Worm (Caenorhabditis elegans) whole organism, young adult: ENCODE data around the gene F49F1.10.

ENCODE experiments used
- B0019.2 ChIP-seq: fragments of 200-800 bp; sonication (Bioruptor generic); conservative IDR thresholded peaks from 2 replicates; pipeline ENCODE4 v1.3.6; 2022; ENCODE audit warnings: missing genetic modification reagents, missing genetic modification characterization, missing compliant biosample characterization
- B0261.1 ChIP-seq: sonication (generic microtip); optimal IDR thresholded peaks from 2 replicates; lab custom pipeline; 2016; ENCODE audit warnings: mild to moderate bottlenecking, missing genetic modification characterization, moderate library complexity, missing compliant biosample characterization
- D2030.7 ChIP-seq: fragments of 200-800 bp; sonication (Bioruptor generic); IDR thresholded peaks from 2 replicates; pipeline ENCODE4 v1.3.6; 2022; ENCODE audit warnings: missing genetic modification reagents, missing genetic modification characterization, missing compliant biosample characterization
- F39B2.1 ChIP-seq: fragments of 200-800 bp; sonication (Bioruptor generic); IDR thresholded peaks from 2 replicates; pipeline ENCODE4 v1.3.6; 2022; ENCODE audit warnings: missing genetic modification reagents, missing genetic modification characterization, missing compliant biosample characterization
- F52B5.7 ChIP-seq: sonication (generic microtip); optimal IDR thresholded peaks from 2 replicates; lab custom pipeline; 2016; ENCODE audit warnings: mild to moderate bottlenecking, missing genetic modification characterization, missing compliant biosample characterization
- F57A8.1 ChIP-seq: fragments of 200-800 bp; sonication (Bioruptor generic); optimal IDR thresholded peaks from 2 replicates; lab custom pipeline; 2018; ENCODE audit warnings: mild to moderate bottlenecking, missing genetic modification characterization, moderate library complexity, missing compliant biosample characterization
- attf-3 ChIP-seq: fragments of 200-800 bp; sonication (Bioruptor generic); conservative IDR thresholded peaks from 2 replicates; pipeline ENCODE4 v1.3.6; 2022; ENCODE audit warnings: missing genetic modification reagents, missing genetic modification characterization, missing compliant biosample characterization
- cebp-1 ChIP-seq, 2 experiments: fragments of 200-800 bp in 1 of 2; sonication (Bioruptor generic) in 1 of 2; sonication (generic microtip) in 1 of 2; IDR thresholded peaks in 1 of 2; optimal IDR thresholded peaks in 1 of 2; 2 replicates each; pipeline versions ENCODE4 v1.3.6 to Lab custom; 2017 to 2022; ENCODE audit warnings: missing compliant biosample characterization in 2 of 2, missing genetic modification characterization in 2 of 2, mild to moderate bottlenecking in 1 of 2, missing genetic modification reagents in 1 of 2, moderate library complexity in 1 of 2
- ceh-100 ChIP-seq: fragments of 200-800 bp; sonication (Bioruptor generic); IDR thresholded peaks from 2 replicates; pipeline ENCODE4 v1.3.6; 2022; ENCODE audit warnings: missing genetic modification reagents, missing genetic modification characterization, missing compliant biosample characterization
- ceh-58 ChIP-seq: fragments of 200-800 bp; sonication (Bioruptor generic); IDR thresholded peaks from 2 replicates; pipeline ENCODE4 v1.3.6; 2022; ENCODE audit warnings: missing genetic modification characterization, missing compliant biosample characterization
- ceh-79 ChIP-seq: sonication (generic microtip); optimal IDR thresholded peaks from 2 replicates; lab custom pipeline; 2017; ENCODE audit warnings: mild to moderate bottlenecking, missing genetic modification characterization, missing compliant biosample characterization
- chd-7 ChIP-seq: sonication (generic microtip); optimal IDR thresholded peaks from 2 replicates; lab custom pipeline; 2016; ENCODE audit warnings: mild to moderate bottlenecking, missing genetic modification characterization, moderate library complexity, missing compliant biosample characterization
- die-1 ChIP-seq: sonication (generic microtip); optimal IDR thresholded peaks from 2 replicates; lab custom pipeline; 2016; ENCODE audit warnings: missing genotype, mild to moderate bottlenecking, missing genetic modification characterization, missing compliant biosample characterization
- egl-44 ChIP-seq: fragments of 200-800 bp; sonication (Bioruptor generic); IDR thresholded peaks from 2 replicates; pipeline ENCODE4 v1.3.6; 2022; ENCODE audit warnings: missing genetic modification reagents, missing genetic modification characterization, missing compliant biosample characterization
- hlh-12 ChIP-seq: sonication (generic microtip); optimal IDR thresholded peaks from 2 replicates; lab custom pipeline; 2016; ENCODE audit warnings: missing genetic modification characterization, missing compliant biosample characterization
- lag-1 ChIP-seq: fragments of 200-800 bp; sonication (Bioruptor generic); IDR thresholded peaks from 2 replicates; pipeline ENCODE4 v1.3.6; 2022; ENCODE audit warnings: missing genetic modification reagents, missing genetic modification characterization, missing compliant biosample characterization
- let-607 ChIP-seq, 2 experiments: fragments of 200-800 bp in 1 of 2; sonication (Bioruptor generic) in 1 of 2; sonication (generic microtip) in 1 of 2; optimal IDR thresholded peaks; 2 replicates each; lab custom pipeline; 2016 to 2018; ENCODE audit warnings: mild to moderate bottlenecking in 2 of 2, missing compliant biosample characterization in 2 of 2, missing genetic modification characterization in 2 of 2, moderate library complexity in 2 of 2, missing genotype in 1 of 2
- lin-26 ChIP-seq: fragments of 200-800 bp; sonication (Bioruptor generic); IDR thresholded peaks from 2 replicates; pipeline ENCODE4 v1.3.6; 2022; ENCODE audit warnings: missing genetic modification reagents, missing genetic modification characterization, missing compliant biosample characterization
- lin-35 ChIP-seq, 3 experiments: fragments of 150-350 bp in 2 of 3; sonication (generic microtip) in 1 of 3; optimal IDR thresholded peaks; 2 replicates each; lab custom pipeline; 2014 to 2018; ENCODE audit warnings: missing biosample characterization in 3 of 3, missing genetic modification characterization in 3 of 3, missing genetic modification reagents in 3 of 3
- lin-40 ChIP-seq: sonication (generic microtip); optimal IDR thresholded peaks from 2 replicates; lab custom pipeline; 2016; ENCODE audit warnings: missing genetic modification characterization, mild to moderate bottlenecking, missing compliant biosample characterization, missing genotype, missing genetic modification reagents
- lin-54 ChIP-seq: fragments of 200-800 bp; sonication (Bioruptor generic); optimal IDR thresholded peaks from 2 replicates; lab custom pipeline; 2018; ENCODE audit warnings: mild to moderate bottlenecking, missing genetic modification characterization, missing compliant biosample characterization
- madf-6 ChIP-seq: fragments of 200-800 bp; sonication (Bioruptor generic); IDR thresholded peaks from 2 replicates; pipeline ENCODE4 v1.3.6; 2022; ENCODE audit warnings: missing genetic modification reagents, missing genetic modification characterization, missing compliant biosample characterization
- madf-8 ChIP-seq: fragments of 200-800 bp; sonication (Bioruptor generic); conservative IDR thresholded peaks from 2 replicates; pipeline ENCODE4 v1.3.6; 2022; ENCODE audit warnings: missing genetic modification reagents, missing genetic modification characterization, missing compliant biosample characterization
- nfya-1 ChIP-seq: sonication (generic microtip); optimal IDR thresholded peaks from 2 replicates; lab custom pipeline; 2017; ENCODE audit warnings: antibody characterized with exemption, missing compliant biosample characterization, missing genetic modification characterization, borderline replicate concordance; ENCODE audit not compliant: insufficient read depth
- nhr-120 ChIP-seq: fragments of 200-800 bp; sonication (Bioruptor generic); IDR thresholded peaks from 2 replicates; pipeline ENCODE4 v1.3.6; 2022; ENCODE audit warnings: missing genetic modification characterization, missing compliant biosample characterization
- nhr-90 ChIP-seq: sonication (generic microtip); optimal IDR thresholded peaks from 2 replicates; lab custom pipeline; 2016; ENCODE audit warnings: missing genotype, mild to moderate bottlenecking, missing genetic modification characterization, missing compliant biosample characterization
- pbrm-1 ChIP-seq: fragments of 200-800 bp; sonication (Bioruptor generic); IDR thresholded peaks from 2 replicates; pipeline ENCODE4 v1.3.6; 2022; ENCODE audit warnings: missing genetic modification reagents, missing genetic modification characterization, missing compliant biosample characterization
- rcor-1 ChIP-seq: fragments of 200-800 bp; sonication (Bioruptor generic); IDR thresholded peaks from 2 replicates; pipeline ENCODE4 v1.3.6; 2022; ENCODE audit warnings: missing genetic modification reagents, missing genetic modification characterization, missing compliant biosample characterization
- snpc-3.4 ChIP-seq: sonication (generic microtip); optimal IDR thresholded peaks from 2 replicates; lab custom pipeline; 2017; ENCODE audit warnings: missing genetic modification characterization, mild to moderate bottlenecking, missing compliant biosample characterization, antibody characterized with exemption, moderate library complexity, missing genotype, missing genetic modification reagents
- zim-3 ChIP-seq: sonication (generic microtip); optimal IDR thresholded peaks from 2 replicates; lab custom pipeline; 2017; ENCODE audit warnings: mild to moderate bottlenecking, missing genetic modification characterization, moderate library complexity, missing compliant biosample characterization
- ztf-25 ChIP-seq: fragments of 200-800 bp; sonication (Bioruptor generic); IDR thresholded peaks from 2 replicates; pipeline ENCODE4 v1.3.6; 2022; ENCODE audit warnings: missing genetic modification reagents, missing genetic modification characterization, missing compliant biosample characterization
- ztf-26 ChIP-seq: sonication (generic microtip); optimal IDR thresholded peaks from 2 replicates; lab custom pipeline; 2017; ENCODE audit warnings: missing genetic modification characterization, missing compliant biosample characterization
- ztf-28 ChIP-seq: fragments of 200-800 bp; sonication (Bioruptor generic); IDR thresholded peaks from 2 replicates; pipeline ENCODE4 v1.3.6; 2022; ENCODE audit warnings: missing genetic modification reagents, missing genetic modification characterization, missing compliant biosample characterization
- ztf-3 ChIP-seq: fragments of 200-800 bp; sonication (Bioruptor generic); optimal IDR thresholded peaks from 2 replicates; lab custom pipeline; 2018; ENCODE audit warnings: mild to moderate bottlenecking, missing genetic modification characterization, missing compliant biosample characterization

F49F1.10 gene

ce11 chrIV:4140265-4140664 is 1.3 kb upstream of the F49F1.10 start, which contains the start of gene F49F1.18:
F49F1.18 (minus strand) TSS chrIV:4140365.
- TF ChIP-seq ztf-25 (no peak), ztf-28 (GFP tag; lab: Robert Waterston, UW) (no peak), ceh-58 (GFP tag; lab: Robert Waterston, UW) (no peak), attf-3 (GFP tag; lab: Robert Waterston, UW) (no peak), zim-3 (no peak), hlh-12 (tag; lab: Kevin White, UChicago) (no peak), let-607 (tag; optimal IDR thresholded peaks at IDR 0.05; lab: Kevin White, UChicago) (no peak), madf-8 (GFP tag; lab: Robert Waterston, UW) (no peak), D2030.7 (GFP tag; lab: Robert Waterston, UW) (no peak), nfya-1 (no peak), cebp-1 (GFP tag; IDR thresholded peaks at IDR 0.05; lab: Robert Waterston, UW) (no peak), cebp-1 (tag; optimal IDR thresholded peaks at IDR 0.05; lab: Kevin White, UChicago) (no peak), F52B5.7 (tag; lab: Kevin White, UChicago) (no peak), nhr-90 (tag; lab: Kevin White, UChicago) (no peak), snpc-3.4 (tag; lab: Kevin White, UChicago) (no peak), F39B2.1 (GFP tag; lab: Robert Waterston, UW) (no peak), egl-44 (GFP tag; lab: Robert Waterston, UW) (no peak), madf-6 (GFP tag; lab: Robert Waterston, UW) (no peak)
- TF ChIP-seq, all 124 proteins: peak for 0

- TF ChIP-seq madf-8 (GFP tag; lab: Robert Waterston, UW) (no peak), nhr-120 (GFP tag; lab: Robert Waterston, UW) (no peak), lin-26 (GFP tag; lab: Robert Waterston, UW) (no peak), B0019.2 (GFP tag; lab: Robert Waterston, UW) (no peak), ceh-100 (GFP tag; lab: Robert Waterston, UW) (no peak), D2030.7 (GFP tag; lab: Robert Waterston, UW) (no peak)
Observed at ce11 chrIV:4137472-4137871, 1.4 kb downstream of the F49F1.10 start, which contains the start of gene F49F1.9. F49F1.9 (minus strand) TSS chrIV:4137572.

ce11 chrIV:4135744-4136143 is 3.2 kb downstream of the F49F1.10 start, which contains the start of gene F49F1.17:
F49F1.17 (minus strand) TSS chrIV:4135844.
- TF ChIP-seq rcor-1 (GFP tag; lab: Robert Waterston, UW) (no peak), F39B2.1 (GFP tag; lab: Robert Waterston, UW) (no peak), chd-7 (tag; lab: Kevin White, UChicago) (no peak), F57A8.1 (GFP tag; lab: Kevin White, UChicago) (no peak), lin-35 (GFP tag; optimal IDR thresholded peaks at IDR 0.05; lab: Kevin White, UChicago) (no peak), die-1 (tag; lab: Kevin White, UChicago) (no peak), ceh-79 (no peak), pbrm-1 (GFP tag; lab: Robert Waterston, UW) (no peak), ztf-28 (GFP tag; lab: Robert Waterston, UW) (no peak), lin-54 (GFP tag; lab: Kevin White, UChicago) (no peak), B0261.1 (tag; lab: Kevin White, UChicago) (no peak), ztf-3 (no peak), lin-40 (tag; lab: Kevin White, UChicago) (no peak), lag-1 (no peak), ztf-26 (tag; lab: Kevin White, UChicago) (no peak), nfya-1 (no peak)
